Worm (Caenorhabditis elegans): ENCODE results near the gene T25E4.1.

Gene T25E4.1

ce11 chrII:5585788-5586187, 7.7 kb downstream of the T25E4.1 start, which contains the start of gene lys-8:
Gene lys-8 (plus strand): TSS chrII:5586178.
- TF ChIP-seq W03F9.2 (tag; optimal IDR thresholded peaks at IDR 0.05) = no peak
- TF ChIP-seq dao-5 (tag; optimal IDR thresholded peaks at IDR 0.05) = no peak
- TF ChIP-seq him-1 (tag; optimal IDR thresholded peaks at IDR 0.05) = no peak

- TF ChIP-seq W03F9.2 (tag; optimal IDR thresholded peaks at IDR 0.05) (no peak), dao-5 (tag; optimal IDR thresholded peaks at IDR 0.05) (no peak), him-1 (tag; optimal IDR thresholded peaks at IDR 0.05) (no peak)
Measured at ce11 chrII:5587794-5588193, 9.7 kb downstream of the T25E4.1 start.

ce11 chrII:5589690-5590089, 11.6 kb downstream of the T25E4.1 start, which contains the start of gene C17G10.13:
Gene C17G10.13 (minus strand): TSS chrII:5589790.
- no peak for TF ChIP-seq dao-5 (tag; optimal IDR thresholded peaks at IDR 0.05)
- no peak for TF ChIP-seq him-1 (tag; optimal IDR thresholded peaks at IDR 0.05)
- TF ChIP-seq W03F9.2 (tag; optimal IDR thresholded peaks at IDR 0.05) = no peak

ce11 chrII:5591558-5591957, 13.4 kb downstream of the T25E4.1 start:
- TF ChIP-seq dao-5 (tag; optimal IDR thresholded peaks at IDR 0.05) = no peak
- no peak for TF ChIP-seq him-1 (tag; optimal IDR thresholded peaks at IDR 0.05)
- no peak for TF ChIP-seq W03F9.2 (tag; optimal IDR thresholded peaks at IDR 0.05)

- TF ChIP-seq W03F9.2 (tag; optimal IDR thresholded peaks at IDR 0.05) (no peak), dao-5 (tag; optimal IDR thresholded peaks at IDR 0.05) (no peak), him-1 (tag; optimal IDR thresholded peaks at IDR 0.05) (no peak)
Measured at ce11 chrII:5592857-5593256, 14.7 kb downstream of the T25E4.1 start.

ce11 chrII:5593377-5593932, 15.3 kb downstream of the T25E4.1 start, which contains the start of gene cdc-14:
Gene cdc-14 (minus strand): TSS chrII:5593427.
- TF ChIP-seq him-1 (tag; optimal IDR thresholded peaks at IDR 0.05) (no peak), W03F9.2 (tag; optimal IDR thresholded peaks at IDR 0.05) (peak; percentile 57)

ce11 chrII:5594210-5594764, 16.2 kb downstream of the T25E4.1 start, which contains the start of gene ttc-4:
Gene ttc-4 (plus strand): TSS chrII:5594714.
- peak; percentile 57 for TF ChIP-seq W03F9.2 (tag; optimal IDR thresholded peaks at IDR 0.05)
- no peak for TF ChIP-seq dao-5 (tag; optimal IDR thresholded peaks at IDR 0.05)

- TF ChIP-seq him-1 (tag; optimal IDR thresholded peaks at IDR 0.05) = no peak
- TF ChIP-seq dao-5 (tag; optimal IDR thresholded peaks at IDR 0.05) = no peak
- TF ChIP-seq W03F9.2 (tag; optimal IDR thresholded peaks at IDR 0.05) = no peak
Measured at ce11 chrII:5596247-5596646, 18.1 kb downstream of the T25E4.1 start, which contains the start of gene C17G10.1. Gene C17G10.1 (plus strand): TSS chrII:5596547.

ce11 chrII:5599326-5600044, 21.4 kb downstream of the T25E4.1 start, which contains the start of gene C17G10.10:
Gene C17G10.10 (minus strand): TSS chrII:5599376.
- TF ChIP-seq dao-5 (tag; optimal IDR thresholded peaks at IDR 0.05) (no peak), him-1 (tag; optimal IDR thresholded peaks at IDR 0.05) (no peak), W03F9.2 (tag; optimal IDR thresholded peaks at IDR 0.05) (peak; percentile 32)

ce11 chrII:5603194-5603593, 25.1 kb downstream of the T25E4.1 start, which contains the start of gene C17G10.6:
Gene C17G10.6 (minus strand): TSS chrII:5603294.
- TF ChIP-seq dao-5 (tag; optimal IDR thresholded peaks at IDR 0.05) = no peak
- TF ChIP-seq W03F9.2 (tag; optimal IDR thresholded peaks at IDR 0.05) = no peak
- TF ChIP-seq him-1 (tag; optimal IDR thresholded peaks at IDR 0.05) = no peak

ce11 chrII:5604441-5604840, 26.3 kb downstream of the T25E4.1 start:
- TF ChIP-seq him-1 (tag; optimal IDR thresholded peaks at IDR 0.05) = no peak
- TF ChIP-seq W03F9.2 (tag; optimal IDR thresholded peaks at IDR 0.05) = no peak
- TF ChIP-seq dao-5 (tag; optimal IDR thresholded peaks at IDR 0.05) = no peak

ce11 chrII:5605538-5605945, 27.4 kb downstream of the T25E4.1 start:
- TF ChIP-seq dao-5 (tag; optimal IDR thresholded peaks at IDR 0.05) = no peak
- no peak for TF ChIP-seq W03F9.2 (tag; optimal IDR thresholded peaks at IDR 0.05)
- no peak for TF ChIP-seq him-1 (tag; optimal IDR thresholded peaks at IDR 0.05)

ce11 chrII:5607756-5608155, 29.6 kb downstream of the T25E4.1 start, which contains the start of gene C17G10.7:
Gene C17G10.7 (minus strand): TSS chrII:5607856.
- no peak for TF ChIP-seq him-1 (tag; optimal IDR thresholded peaks at IDR 0.05)
- TF ChIP-seq dao-5 (tag; optimal IDR thresholded peaks at IDR 0.05) = no peak
- no peak for TF ChIP-seq W03F9.2 (tag; optimal IDR thresholded peaks at IDR 0.05)

- TF ChIP-seq W03F9.2 (tag; optimal IDR thresholded peaks at IDR 0.05) (no peak), dao-5 (tag; optimal IDR thresholded peaks at IDR 0.05) (no peak), him-1 (tag; optimal IDR thresholded peaks at IDR 0.05) (no peak)
Measured at ce11 chrII:5619298-5619697, 41.2 kb downstream of the T25E4.1 start, which contains the start of gene dhs-6. Gene dhs-6 (minus strand): TSS chrII:5619319.
